Worm (Caenorhabditis elegans): ENCODE results near the gene ZK546.5.

DNA sequence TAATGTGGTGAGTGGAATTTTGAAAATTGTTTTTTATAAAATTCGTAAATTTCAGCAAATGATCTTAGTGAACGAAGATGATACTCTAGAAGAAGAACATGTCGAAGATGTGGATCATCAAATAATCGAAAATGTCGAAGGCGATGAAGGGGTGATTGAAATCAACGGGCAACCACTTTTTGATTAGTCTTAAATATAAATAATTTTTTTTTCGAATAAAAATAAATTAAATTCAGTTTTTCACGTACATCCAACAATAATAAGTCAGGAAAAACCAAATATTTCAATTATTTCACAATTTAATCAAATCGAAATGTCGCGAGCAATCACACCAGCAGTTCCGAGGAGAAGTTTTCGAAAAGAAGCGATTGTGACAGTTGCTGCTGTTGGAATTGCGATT lies 2.1 kb downstream of the ZK546.5 start, which contains the start of gene ZK546.4:
- no peak for TF ChIP-seq flt-1 (GFP tag; IDR thresholded peaks at IDR 0.05)
- no peak for TF ChIP-seq ztf-23 (GFP tag; IDR thresholded peaks at IDR 0.05)
- TF ChIP-seq ztf-29 (GFP tag; IDR thresholded peaks at IDR 0.05), result no peak
- no peak for TF ChIP-seq T22C8.4 (GFP tag; IDR thresholded peaks at IDR 0.05)
